Worm (Caenorhabditis elegans) whole organism, L4 larva: ENCODE results near the gene str-146.

Experiments
- F37D6.2 ChIP-seq: sonication (generic microtip); optimal IDR thresholded peaks from 2 replicates; lab custom pipeline; 2016; ENCODE audit warnings: mild to moderate bottlenecking, missing genetic modification characterization, missing compliant biosample characterization
- F44E2.7 ChIP-seq: fragments of 200-800 bp; sonication (Bioruptor generic); IDR thresholded peaks from 2 replicates; pipeline ENCODE4 v2.1.2; 2022; ENCODE audit warnings: missing genetic modification characterization, missing compliant biosample characterization
- T20F7.1 ChIP-seq: fragments of 200-800 bp; sonication (Bioruptor generic); optimal IDR thresholded peaks from 2 replicates; lab custom pipeline; 2018; ENCODE audit warnings: mild to moderate bottlenecking, missing genetic modification characterization, missing compliant biosample characterization
- Y48G9A.11 ChIP-seq: fragments of 200-800 bp; sonication (Bioruptor generic); IDR thresholded peaks from 2 replicates; pipeline ENCODE4 v1.3.6; 2022; ENCODE audit warnings: missing genetic modification reagents, missing genetic modification characterization, missing compliant biosample characterization
- Y5F2A.4 ChIP-seq: fragments of 200-800 bp; sonication (Bioruptor generic); optimal IDR thresholded peaks from 2 replicates; lab custom pipeline; 2018; ENCODE audit warnings: mild to moderate bottlenecking, missing genetic modification characterization, missing compliant biosample characterization
- ZK337.2 ChIP-seq: fragments of 200-800 bp; sonication (Bioruptor generic); IDR thresholded peaks from 2 replicates; pipeline ENCODE4 v1.3.6; 2022; ENCODE audit warnings: missing genetic modification reagents, missing genetic modification characterization, missing compliant biosample characterization
- ZK546.5 ChIP-seq, 2 experiments: sonication (generic microtip); optimal IDR thresholded peaks; 2 replicates each; lab custom pipeline; 2017; ENCODE audit warnings: missing biosample characterization in 2 of 2, missing genetic modification characterization in 2 of 2
- aha-1 ChIP-seq: fragments of 150-350 bp; peaks from one replicate; lab custom pipeline; 2014; ENCODE audit warnings: missing biosample characterization, missing genetic modification characterization
- aly-2 ChIP-seq: sonication (generic microtip); optimal IDR thresholded peaks from 2 replicates; lab custom pipeline; 2018; ENCODE audit warnings: missing biosample characterization, missing genetic modification characterization
- arid-1 ChIP-seq: fragments of 200-800 bp; sonication (Bioruptor generic); conservative IDR thresholded peaks from 2 replicates; pipeline ENCODE4 v1.3.6; 2022; ENCODE audit warnings: missing genetic modification reagents, missing genetic modification characterization, missing compliant biosample characterization
- attf-4 ChIP-seq: sonication (generic microtip); optimal IDR thresholded peaks from 3 replicates; lab custom pipeline; 2017; ENCODE audit warnings: missing biosample characterization, missing genetic modification characterization
- ceh-20 ChIP-seq: fragments of 200-800 bp; sonication (Bioruptor generic); IDR thresholded peaks from 2 replicates; pipeline ENCODE4 v1.3.6; 2022; ENCODE audit warnings: missing genetic modification reagents, missing genetic modification characterization, missing compliant biosample characterization
- ceh-28 ChIP-seq: fragments of 150-350 bp; optimal IDR thresholded peaks from 2 replicates; lab custom pipeline; 2014; ENCODE audit warnings: missing biosample characterization, missing genetic modification reagents, missing genetic modification characterization
- ceh-44 ChIP-seq: fragments of 200-800 bp; sonication (Bioruptor generic); IDR thresholded peaks from 2 replicates; pipeline ENCODE4 v1.3.6; 2022; ENCODE audit warnings: missing genetic modification reagents, missing genetic modification characterization, missing compliant biosample characterization
- ceh-62 ChIP-seq: sonication (generic microtip); optimal IDR thresholded peaks from 2 replicates; lab custom pipeline; 2017; ENCODE audit warnings: missing biosample characterization, missing genetic modification characterization
- ces-1 ChIP-seq: fragments of 150-350 bp; sonication (generic microtip); optimal IDR thresholded peaks from 4 replicates; lab custom pipeline; 2014; ENCODE audit warnings: missing biosample characterization, missing genetic modification reagents, missing genetic modification characterization
- daf-8 ChIP-seq: fragments of 200-800 bp; sonication (Bioruptor generic); IDR thresholded peaks from 2 replicates; pipeline ENCODE4 v1.3.6; 2022; ENCODE audit warnings: missing genetic modification characterization, missing compliant biosample characterization
- dmd-6 ChIP-seq: fragments of 200-800 bp; sonication (Bioruptor generic); IDR thresholded peaks from 2 replicates; pipeline ENCODE4 v1.3.6; 2022; ENCODE audit warnings: missing genetic modification reagents, missing genetic modification characterization, missing compliant biosample characterization
- dve-1 ChIP-seq: sonication (generic microtip); optimal IDR thresholded peaks from 2 replicates; lab custom pipeline; 2017; ENCODE audit warnings: antibody characterized with exemption, mild to moderate bottlenecking, missing genetic modification characterization, missing compliant biosample characterization; ENCODE audit not compliant: insufficient read depth
- fkh-10 ChIP-seq: fragments of 150-350 bp; optimal IDR thresholded peaks from 2 replicates; lab custom pipeline; 2014; ENCODE audit warnings: missing biosample characterization, missing genetic modification reagents, missing genetic modification characterization
- fos-1 ChIP-seq: fragments of 150-350 bp; optimal IDR thresholded peaks from 2 replicates; lab custom pipeline; 2014; ENCODE audit warnings: missing biosample characterization, missing genetic modification characterization
- hlh-30 ChIP-seq: sonication (generic microtip); optimal IDR thresholded peaks from 2 replicates; lab custom pipeline; 2017; ENCODE audit warnings: antibody characterized with exemption, mild to moderate bottlenecking, missing genetic modification characterization, missing compliant biosample characterization; ENCODE audit not compliant: insufficient read depth
- hmg-1.1 ChIP-seq: fragments of 200-800 bp; sonication (Bioruptor generic); IDR thresholded peaks from 2 replicates; pipeline ENCODE4 v1.3.6; 2022; ENCODE audit warnings: missing genetic modification reagents, missing genetic modification characterization, missing compliant biosample characterization
- jun-1 ChIP-seq: fragments of 150-350 bp; optimal IDR thresholded peaks from 2 replicates; lab custom pipeline; 2014; ENCODE audit warnings: missing biosample characterization, missing genetic modification reagents, missing genetic modification characterization
- lim-7 ChIP-seq: fragments of 200-800 bp; sonication (Bioruptor generic); IDR thresholded peaks from 2 replicates; pipeline ENCODE4 v1.3.6; 2022; ENCODE audit warnings: missing genetic modification characterization, missing compliant biosample characterization
- lin-1 ChIP-seq: fragments of 200-800 bp; sonication (Bioruptor generic); IDR thresholded peaks from 2 replicates; pipeline ENCODE4 v1.3.6; 2022; ENCODE audit warnings: missing genetic modification reagents, missing genetic modification characterization, missing compliant biosample characterization
- lir-3 ChIP-seq: sonication (generic microtip); optimal IDR thresholded peaks from 2 replicates; lab custom pipeline; 2016; ENCODE audit warnings: mild to moderate bottlenecking, missing genetic modification characterization, missing compliant biosample characterization
- mep-1 ChIP-seq: fragments of 150-350 bp; sonication (generic microtip); optimal IDR thresholded peaks from 3 replicates; lab custom pipeline; 2014; ENCODE audit warnings: missing biosample characterization, missing genetic modification characterization
- mxl-2 ChIP-seq: fragments of 200-800 bp; sonication (Bioruptor generic); conservative IDR thresholded peaks from 2 replicates; pipeline ENCODE4 v1.3.6; 2022; ENCODE audit warnings: missing genetic modification reagents, missing genetic modification characterization, missing compliant biosample characterization
- mxl-3 ChIP-seq: fragments of 200-800 bp; sonication (Bioruptor generic); optimal IDR thresholded peaks from 2 replicates; lab custom pipeline; 2018; ENCODE audit warnings: mild to moderate bottlenecking, missing genetic modification characterization, missing compliant biosample characterization
- nhr-10 ChIP-seq: fragments of 150-350 bp; optimal IDR thresholded peaks from 2 replicates; lab custom pipeline; 2014; ENCODE audit warnings: missing biosample characterization, missing genetic modification characterization
- nhr-102 ChIP-seq: sonication (generic microtip); optimal IDR thresholded peaks from 2 replicates; lab custom pipeline; 2016; ENCODE audit warnings: mild to moderate bottlenecking, missing genetic modification characterization, moderate library complexity, missing compliant biosample characterization
- nhr-25 ChIP-seq: sonication (generic microtip); optimal IDR thresholded peaks from 2 replicates; lab custom pipeline; 2017; ENCODE audit warnings: missing genetic modification characterization, mild to moderate bottlenecking, missing compliant biosample characterization, antibody characterized with exemption, moderate library complexity, borderline replicate concordance; ENCODE audit not compliant: insufficient read depth
- nhr-41 ChIP-seq: fragments of 200-800 bp; sonication (Bioruptor generic); IDR thresholded peaks from 2 replicates; pipeline ENCODE4 v1.3.6; 2022; ENCODE audit warnings: missing genetic modification reagents, missing genetic modification characterization, missing compliant biosample characterization
- nhr-48 ChIP-seq: sonication (generic microtip); optimal IDR thresholded peaks from 2 replicates; lab custom pipeline; 2016; ENCODE audit warnings: mild to moderate bottlenecking, missing genetic modification characterization, missing compliant biosample characterization
- pha-4 ChIP-seq, 2 experiments: fragments of 150-350 bp in 1 of 2; fragments of 200-800 bp in 1 of 2; sonication (Bioruptor generic) in 1 of 2; IDR thresholded peaks in 1 of 2; optimal IDR thresholded peaks in 1 of 2; 2 replicates each; pipeline versions ENCODE4 v1.3.6 to Lab custom; 2014 to 2022; ENCODE audit warnings: missing genetic modification characterization in 2 of 2, missing genetic modification reagents in 2 of 2, missing biosample characterization in 1 of 2, missing compliant biosample characterization in 1 of 2
- php-3 ChIP-seq: fragments of 200-800 bp; sonication (Bioruptor generic); IDR thresholded peaks from 2 replicates; pipeline ENCODE4 v1.3.6; 2022; ENCODE audit warnings: missing genetic modification reagents, missing genetic modification characterization, missing compliant biosample characterization
- pqm-1 ChIP-seq: sonication (generic microtip); optimal IDR thresholded peaks from 2 replicates; lab custom pipeline; 2017; ENCODE audit warnings: missing biosample characterization, missing genetic modification characterization
- skn-1 ChIP-seq: fragments of 150-350 bp; optimal IDR thresholded peaks from 2 replicates; lab custom pipeline; 2014; ENCODE audit warnings: missing biosample characterization, missing genetic modification characterization
- spr-3 ChIP-seq: fragments of 200-800 bp; sonication (Bioruptor generic); optimal IDR thresholded peaks from 2 replicates; lab custom pipeline; 2018; ENCODE audit warnings: mild to moderate bottlenecking, missing genetic modification characterization, missing compliant biosample characterization
- tra-1 ChIP-seq: fragments of 200-800 bp; sonication (Bioruptor generic); IDR thresholded peaks from 2 replicates; pipeline ENCODE4 v1.3.6; 2022; ENCODE audit warnings: missing genetic modification reagents, missing genetic modification characterization, missing compliant biosample characterization
- unc-130 ChIP-seq: sonication (generic microtip); optimal IDR thresholded peaks from 2 replicates; lab custom pipeline; 2016; ENCODE audit warnings: missing genetic modification reagents, missing genetic modification characterization, missing compliant biosample characterization
- unc-39 ChIP-seq: sonication (generic microtip); optimal IDR thresholded peaks from 2 replicates; lab custom pipeline; 2017; ENCODE audit warnings: missing biosample characterization, missing genetic modification characterization
- unc-62 ChIP-seq, 3 experiments: fragments of 150-350 bp in 1 of 3; sonication (generic microtip); optimal IDR thresholded peaks in 2 of 3; peaks in 1 of 3; 1 replicate in 1 of 3; 2 replicates in 2 of 3; lab custom pipeline; 2014 to 2017; ENCODE audit warnings: missing biosample characterization in 3 of 3, missing genetic modification characterization in 3 of 3, missing genetic modification reagents in 3 of 3, missing genotype in 1 of 3
- zag-1 ChIP-seq: fragments of 150-350 bp; optimal IDR thresholded peaks from 2 replicates; lab custom pipeline; 2014; ENCODE audit warnings: missing biosample characterization, missing genetic modification characterization
- zfp-2 ChIP-seq: sonication (generic microtip); optimal IDR thresholded peaks from 2 replicates; lab custom pipeline; 2016; ENCODE audit warnings: mild to moderate bottlenecking, missing genetic modification characterization, missing compliant biosample characterization
- zfp-3 ChIP-seq: fragments of 200-800 bp; sonication (Bioruptor generic); conservative IDR thresholded peaks from 2 replicates; pipeline ENCODE4 v1.3.6; 2022; ENCODE audit warnings: missing genetic modification reagents, missing genetic modification characterization, missing compliant biosample characterization
- zip-2 ChIP-seq: fragments of 150-350 bp; optimal IDR thresholded peaks from 2 replicates; lab custom pipeline; 2014; ENCODE audit warnings: missing biosample characterization, missing genetic modification characterization
- ztf-7 ChIP-seq: fragments of 150-350 bp; optimal IDR thresholded peaks from 2 replicates; lab custom pipeline; 2014; ENCODE audit warnings: missing biosample characterization, missing genetic modification characterization

str-146 gene

ce11 chrV:8130812-8131211, 35.5 kb upstream of the str-146 start:
- TF ChIP-seq ZK546.5 (tag; optimal IDR thresholded peaks at IDR 0.05; lab: Kevin White, UChicago) (no peak), pqm-1 (tag; lab: Kevin White, UChicago) (no peak), daf-8 (no peak), spr-3 (no peak), aha-1 (tag; lab: Kevin White, UChicago) (no peak), attf-4 (tag; lab: Kevin White, UChicago) (no peak), ceh-20 (GFP tag; lab: Robert Waterston, UW) (no peak)

- no peak for TF ChIP-seq nhr-102
- TF ChIP-seq arid-1 (GFP tag; lab: Robert Waterston, UW) = no peak
- peak in 1 of 2 experiments; percentile 32 for TF ChIP-seq unc-62 (GFP tag; optimal IDR thresholded peaks at IDR 0.05 in 1 of 2; lab: Kevin White, UChicago)
- no peak for TF ChIP-seq unc-62 (tag; optimal IDR thresholded peaks at IDR 0.05; lab: Kevin White, UChicago)
- peak; percentile 88 for TF ChIP-seq aha-1 (tag; lab: Kevin White, UChicago)
- TF ChIP-seq ceh-44 (GFP tag; lab: Robert Waterston, UW) = peak; percentile 36; the same call in 1 of the 2 replicates
- TF ChIP-seq ZK337.2 = no peak
- TF ChIP-seq F44E2.7 = no peak
- no peak for TF ChIP-seq unc-130 (GFP tag; lab: Kevin White, UChicago)
- no peak for TF ChIP-seq zfp-3 (GFP tag; lab: Robert Waterston, UW)
- no peak for TF ChIP-seq zag-1 (tag; lab: Kevin White, UChicago)
- TF ChIP-seq ceh-28 (tag; lab: Kevin White, UChicago) = no peak
- no peak for TF ChIP-seq php-3 (GFP tag; lab: Robert Waterston, UW)
- no peak for TF ChIP-seq aly-2 (tag; lab: Kevin White, UChicago)
- no peak for TF ChIP-seq Y48G9A.11 (GFP tag; lab: Robert Waterston, UW)
- TF ChIP-seq lin-1 (GFP tag; lab: Robert Waterston, UW) = no peak
- TF ChIP-seq mep-1 (tag; lab: Kevin White, UChicago) = peak; percentile 51
- no peak for TF ChIP-seq ceh-62 (tag; lab: Kevin White, UChicago)
- TF ChIP-seq unc-39 (tag; lab: Kevin White, UChicago) = no peak
- no peak for TF ChIP-seq lim-7
- TF ChIP-seq mxl-3 (GFP tag; lab: Kevin White, UChicago) = peak; percentile 74
- TF ChIP-seq spr-3 = no peak
- TF ChIP-seq ces-1 (GFP tag; lab: Kevin White, UChicago) = no peak
- TF ChIP-seq F37D6.2 (tag; lab: Kevin White, UChicago) = peak; percentile 5
- TF ChIP-seq nhr-25 (tag; lab: Kevin White, UChicago) = no peak
- no peak for TF ChIP-seq nhr-41
- peak; percentile 57 for TF ChIP-seq hmg-1.1
- peak; percentile 49 for TF ChIP-seq fkh-10 (GFP tag; lab: Kevin White, UChicago)
- TF ChIP-seq zfp-2 = no peak
- no peak for TF ChIP-seq jun-1 (tag; lab: Kevin White, UChicago)
- no peak for TF ChIP-seq nhr-10
- no peak for TF ChIP-seq Y5F2A.4
- TF ChIP-seq T20F7.1 = peak; percentile 42
- TF ChIP-seq lir-3 (tag; lab: Kevin White, UChicago) = no peak
- no peak for TF ChIP-seq ztf-7 (tag; lab: Kevin White, UChicago)
- no peak for TF ChIP-seq mxl-2 (GFP tag; lab: Robert Waterston, UW)
- no peak for TF ChIP-seq pqm-1 (tag; lab: Kevin White, UChicago)
- TF ChIP-seq fos-1 (tag; lab: Kevin White, UChicago) = no peak
- TF ChIP-seq hlh-30 (tag; lab: Kevin White, UChicago) = peak; percentile 93
- TF ChIP-seq skn-1 (tag; lab: Kevin White, UChicago) = no peak
- TF ChIP-seq nhr-48 (tag; lab: Kevin White, UChicago) = no peak
- peak; percentile 26 for TF ChIP-seq dve-1 (tag; lab: Kevin White, UChicago)
- TF ChIP-seq zip-2 (tag; lab: Kevin White, UChicago) = no peak
- TF ChIP-seq pha-4 (GFP tag; IDR thresholded peaks at IDR 0.05; lab: Robert Waterston, UW) = no peak
- TF ChIP-seq pha-4 (tag; optimal IDR thresholded peaks at IDR 0.05; lab: Kevin White, UChicago) = no peak
- no peak; the same call in 1 of the 2 replicates for TF ChIP-seq dmd-6 (GFP tag; lab: Robert Waterston, UW)
- TF ChIP-seq tra-1 (GFP tag; lab: Robert Waterston, UW) = no peak
Observed at ce11 chrV:8130149-8130661, 34.9 kb upstream of the str-146 start, which contains the start of gene snap-1. TSS of gene snap-1 (plus strand) at chrV:8130611.
